Worm (Caenorhabditis elegans) whole organism, early embryonic: ENCODE measurements around the gene C49C3.15.
"Not testable (repeated sequence)": the region's sequence is repeated elsewhere in the genome, so short reads cannot be mapped to it uniquely, and the experiment has no call there.

ENCODE experiments used
- B0310.2 ChIP-seq: sonication (generic microtip); optimal IDR thresholded peaks from 2 replicates; lab custom pipeline; 2016; ENCODE audit warnings: mild to moderate bottlenecking, missing genetic modification characterization, missing compliant biosample characterization
- F13C5.2 ChIP-seq: sonication (generic microtip); optimal IDR thresholded peaks from 2 replicates; lab custom pipeline; 2017; ENCODE audit warnings: mild to moderate bottlenecking, missing genetic modification characterization, inconsistent platforms, missing compliant biosample characterization
- aly-1 ChIP-seq: sonication (generic microtip); optimal IDR thresholded peaks from 2 replicates; lab custom pipeline; 2016; ENCODE audit warnings: missing genetic modification characterization, missing compliant biosample characterization
- ama-1 ChIP-seq: fragments of 150-350 bp; optimal IDR thresholded peaks from 2 replicates; lab custom pipeline; 2014
- ceh-13 ChIP-seq: fragments of 200-800 bp; sonication (Bioruptor generic); optimal IDR thresholded peaks from 2 replicates; lab custom pipeline; 2018; ENCODE audit warnings: mild to moderate bottlenecking, missing genetic modification characterization, missing compliant biosample characterization
- ceh-36 ChIP-seq: sonication (generic microtip); optimal IDR thresholded peaks from 2 replicates; lab custom pipeline; 2016; ENCODE audit warnings: missing genetic modification characterization, inconsistent platforms, missing compliant biosample characterization
- ets-7 ChIP-seq: sonication (generic microtip); optimal IDR thresholded peaks from 2 replicates; lab custom pipeline; 2016; ENCODE audit warnings: missing genotype, missing genetic modification characterization, missing compliant biosample characterization
- flt-1 ChIP-seq: fragments of 200-800 bp; sonication (Bioruptor generic); IDR thresholded peaks from 2 replicates; pipeline ENCODE4 v1.3.6; 2022; ENCODE audit warnings: missing genetic modification characterization, missing compliant biosample characterization
- hmbx-1 ChIP-seq: sonication (generic microtip); optimal IDR thresholded peaks from 2 replicates; lab custom pipeline; 2016; ENCODE audit warnings: mild to moderate bottlenecking, missing genetic modification characterization, missing compliant biosample characterization
- hmg-4 ChIP-seq: fragments of 200-800 bp; sonication (Bioruptor generic); optimal IDR thresholded peaks from 2 replicates; lab custom pipeline; 2018; ENCODE audit warnings: mild to moderate bottlenecking, missing genetic modification characterization, missing compliant biosample characterization
- hnd-1 ChIP-seq: sonication (generic microtip); optimal IDR thresholded peaks from 2 replicates; lab custom pipeline; 2016; ENCODE audit warnings: missing genetic modification characterization, missing compliant biosample characterization
- pes-1 ChIP-seq: fragments of 200-800 bp; sonication (Bioruptor generic); IDR thresholded peaks from 2 replicates; pipeline ENCODE4 v1.3.6; 2022; ENCODE audit warnings: missing genetic modification reagents, missing genetic modification characterization, missing compliant biosample characterization
- scrt-1 ChIP-seq: fragments of 200-800 bp; sonication (Bioruptor generic); IDR thresholded peaks from 2 replicates; pipeline ENCODE4 v1.3.6; 2022; ENCODE audit warnings: missing genetic modification characterization, missing compliant biosample characterization
- sea-1 ChIP-seq: fragments of 200-800 bp; sonication (Bioruptor generic); conservative IDR thresholded peaks from 2 replicates; pipeline ENCODE4 v1.3.6; 2022; ENCODE audit warnings: missing genetic modification characterization, missing compliant biosample characterization
- tbx-11 ChIP-seq: fragments of 200-800 bp; sonication (Bioruptor generic); IDR thresholded peaks from 2 replicates; pipeline ENCODE4 v1.3.6; 2022; ENCODE audit warnings: missing genetic modification characterization, missing compliant biosample characterization
- tbx-37 ChIP-seq: fragments of 200-800 bp; sonication (Bioruptor generic); conservative IDR thresholded peaks from 2 replicates; pipeline ENCODE4 v1.3.6; 2022; ENCODE audit warnings: missing genetic modification reagents, missing genetic modification characterization, missing compliant biosample characterization
- tra-4 ChIP-seq: sonication (generic microtip); optimal IDR thresholded peaks from 2 replicates; lab custom pipeline; 2017; ENCODE audit warnings: missing genetic modification characterization, missing compliant biosample characterization

C49C3.15 gene

ce11 chrIV:17294489-17294888 is 39.5 kb upstream of the C49C3.15 start, which contains the start of gene T28F3.5:
Gene T28F3.5, plus strand, starts transcription at chrIV:17294789.
- no peak for TF ChIP-seq B0310.2 (tag; lab: Kevin White, UChicago)
- no peak for TF ChIP-seq ceh-13 (GFP tag; lab: Kevin White, UChicago)
- TF ChIP-seq ets-7 (tag; lab: Kevin White, UChicago): no peak
- TF ChIP-seq hmg-4: no peak
- TF ChIP-seq F13C5.2 (tag; lab: Kevin White, UChicago): no peak
- TF ChIP-seq hmbx-1 (tag; lab: Kevin White, UChicago): no peak
- no peak for TF ChIP-seq tbx-11 (GFP tag; lab: Robert Waterston, UW)
- TF ChIP-seq tbx-37 (GFP tag; lab: Robert Waterston, UW): no peak
- no peak for TF ChIP-seq aly-1 (tag; lab: Kevin White, UChicago)
- no peak for TF ChIP-seq scrt-1
- TF ChIP-seq pes-1 (GFP tag; lab: Robert Waterston, UW): no peak
- TF ChIP-seq flt-1 (GFP tag; lab: Robert Waterston, UW): no peak
- TF ChIP-seq tra-4 (tag; lab: Kevin White, UChicago): no peak
- TF ChIP-seq ceh-36 (tag; lab: Kevin White, UChicago): no peak
- TF ChIP-seq ama-1 (lab: Kevin White, UChicago): no peak
- TF ChIP-seq sea-1 (GFP tag; lab: Robert Waterston, UW): no peak
- no peak for TF ChIP-seq hnd-1

- TF ChIP-seq aly-1 (tag; lab: Kevin White, UChicago) (no peak), tbx-11 (GFP tag; lab: Robert Waterston, UW) (no peak), F13C5.2 (tag; lab: Kevin White, UChicago) (no peak), tbx-37 (GFP tag; lab: Robert Waterston, UW) (no peak), B0310.2 (tag; lab: Kevin White, UChicago) (no peak), ets-7 (tag; lab: Kevin White, UChicago) (no peak), flt-1 (GFP tag; lab: Robert Waterston, UW) (no peak), sea-1 (GFP tag; lab: Robert Waterston, UW) (no peak), hnd-1 (no peak), scrt-1 (no peak), hmg-4 (no peak), pes-1 (GFP tag; lab: Robert Waterston, UW) (no peak), hmbx-1 (tag; lab: Kevin White, UChicago) (no peak), tra-4 (tag; lab: Kevin White, UChicago) (no peak), ceh-13 (GFP tag; lab: Kevin White, UChicago) (no peak), ama-1 (lab: Kevin White, UChicago) (no peak)
Measured at ce11 chrIV:17301933-17302332, 32.1 kb upstream of the C49C3.15 start, which contains the start of gene ifta-2. Gene ifta-2, minus strand, starts transcription at chrIV:17302033.

ce11 chrIV:17307223-17307622 is 26.8 kb upstream of the C49C3.15 start, which contains the start of gene T28F3.8:
Gene T28F3.8, minus strand, starts transcription at chrIV:17307323.
- not testable (repeated sequence) for TF ChIP-seq sea-1 (GFP tag; lab: Robert Waterston, UW); hmg-4; pes-1 (GFP tag; lab: Robert Waterston, UW)

- TF ChIP-seq sea-1 (GFP tag; lab: Robert Waterston, UW): no peak
- no peak for TF ChIP-seq pes-1 (GFP tag; lab: Robert Waterston, UW)
- no peak for TF ChIP-seq hnd-1
- TF ChIP-seq B0310.2 (tag; lab: Kevin White, UChicago): no peak
- no peak for TF ChIP-seq aly-1 (tag; lab: Kevin White, UChicago)
- no peak for TF ChIP-seq ets-7 (tag; lab: Kevin White, UChicago)
Measured at ce11 chrIV:17308211-17308610, 25.8 kb upstream of the C49C3.15 start, which contains the start of gene T28F3.9. Gene T28F3.9, plus strand, starts transcription at chrIV:17308511.

- TF ChIP-seq hmbx-1 (tag; lab: Kevin White, UChicago) (no peak), aly-1 (tag; lab: Kevin White, UChicago) (no peak), F13C5.2 (tag; lab: Kevin White, UChicago) (no peak), ceh-13 (GFP tag; lab: Kevin White, UChicago) (no peak), tbx-37 (GFP tag; lab: Robert Waterston, UW) (no peak), ets-7 (tag; lab: Kevin White, UChicago) (no peak), tbx-11 (GFP tag; lab: Robert Waterston, UW) (no peak), hmg-4 (no peak), B0310.2 (tag; lab: Kevin White, UChicago) (no peak), tra-4 (tag; lab: Kevin White, UChicago) (no peak), hnd-1 (no peak), scrt-1 (no peak), flt-1 (GFP tag; lab: Robert Waterston, UW) (no peak), ceh-36 (tag; lab: Kevin White, UChicago) (no peak)
Measured at ce11 chrIV:17311842-17312241, 22.2 kb upstream of the C49C3.15 start, which contains the start of gene snf-9. Gene snf-9, plus strand, starts transcription at chrIV:17312142.

ce11 chrIV:17316398-17316797 is 17.6 kb upstream of the C49C3.15 start, which contains the start of gene C49C3.20:
Gene C49C3.20, minus strand, starts transcription at chrIV:17316498.
- TF ChIP-seq sea-1 (GFP tag; lab: Robert Waterston, UW): no peak
- TF ChIP-seq pes-1 (GFP tag; lab: Robert Waterston, UW): no peak
- TF ChIP-seq ets-7 (tag; lab: Kevin White, UChicago): no peak
- no peak for TF ChIP-seq B0310.2 (tag; lab: Kevin White, UChicago)
- no peak for TF ChIP-seq tbx-37 (GFP tag; lab: Robert Waterston, UW)
- TF ChIP-seq hmbx-1 (tag; lab: Kevin White, UChicago): no peak
- no peak for TF ChIP-seq aly-1 (tag; lab: Kevin White, UChicago)
- TF ChIP-seq ama-1 (lab: Kevin White, UChicago): no peak
- no peak for TF ChIP-seq tbx-11 (GFP tag; lab: Robert Waterston, UW)
- no peak for TF ChIP-seq F13C5.2 (tag; lab: Kevin White, UChicago)
- TF ChIP-seq hmg-4: no peak
- no peak for TF ChIP-seq hnd-1
- TF ChIP-seq scrt-1: no peak

ce11 chrIV:17320445-17320844 is 13.6 kb upstream of the C49C3.15 start, which contains the start of gene C49C3.4:
Gene C49C3.4, plus strand, starts transcription at chrIV:17320795.
- TF ChIP-seq scrt-1 (no peak), ets-7 (tag; lab: Kevin White, UChicago) (no peak), hnd-1 (no peak), ceh-36 (tag; lab: Kevin White, UChicago) (no peak), tra-4 (tag; lab: Kevin White, UChicago) (no peak), ama-1 (lab: Kevin White, UChicago) (no peak), hmbx-1 (tag; lab: Kevin White, UChicago) (no peak), ceh-13 (GFP tag; lab: Kevin White, UChicago) (no peak), pes-1 (GFP tag; lab: Robert Waterston, UW) (no peak), F13C5.2 (tag; lab: Kevin White, UChicago) (no peak), tbx-11 (GFP tag; lab: Robert Waterston, UW) (no peak), B0310.2 (tag; lab: Kevin White, UChicago) (no peak), flt-1 (GFP tag; lab: Robert Waterston, UW) (no peak)
